Worm (Caenorhabditis elegans) whole organism, early embryonic: ENCODE results near the gene Y62H9A.13.

ENCODE experiments used
- B0310.2 ChIP-seq: sonication (generic microtip); optimal IDR thresholded peaks from 2 replicates; lab custom pipeline; 2016; ENCODE audit warnings: mild to moderate bottlenecking, missing genetic modification characterization, missing compliant biosample characterization
- F13C5.2 ChIP-seq: sonication (generic microtip); optimal IDR thresholded peaks from 2 replicates; lab custom pipeline; 2017; ENCODE audit warnings: mild to moderate bottlenecking, missing genetic modification characterization, inconsistent platforms, missing compliant biosample characterization
- aly-1 ChIP-seq: sonication (generic microtip); optimal IDR thresholded peaks from 2 replicates; lab custom pipeline; 2016; ENCODE audit warnings: missing genetic modification characterization, missing compliant biosample characterization
- ama-1 ChIP-seq: fragments of 150-350 bp; optimal IDR thresholded peaks from 2 replicates; lab custom pipeline; 2014
- ceh-13 ChIP-seq: fragments of 200-800 bp; sonication (Bioruptor generic); optimal IDR thresholded peaks from 2 replicates; lab custom pipeline; 2018; ENCODE audit warnings: mild to moderate bottlenecking, missing genetic modification characterization, missing compliant biosample characterization
- ceh-36 ChIP-seq: sonication (generic microtip); optimal IDR thresholded peaks from 2 replicates; lab custom pipeline; 2016; ENCODE audit warnings: missing genetic modification characterization, inconsistent platforms, missing compliant biosample characterization
- ets-7 ChIP-seq: sonication (generic microtip); optimal IDR thresholded peaks from 2 replicates; lab custom pipeline; 2016; ENCODE audit warnings: missing genotype, missing genetic modification characterization, missing compliant biosample characterization
- flt-1 ChIP-seq: fragments of 200-800 bp; sonication (Bioruptor generic); IDR thresholded peaks from 2 replicates; pipeline ENCODE4 v1.3.6; 2022; ENCODE audit warnings: missing genetic modification characterization, missing compliant biosample characterization
- hmbx-1 ChIP-seq: sonication (generic microtip); optimal IDR thresholded peaks from 2 replicates; lab custom pipeline; 2016; ENCODE audit warnings: mild to moderate bottlenecking, missing genetic modification characterization, missing compliant biosample characterization
- hmg-4 ChIP-seq: fragments of 200-800 bp; sonication (Bioruptor generic); optimal IDR thresholded peaks from 2 replicates; lab custom pipeline; 2018; ENCODE audit warnings: mild to moderate bottlenecking, missing genetic modification characterization, missing compliant biosample characterization
- hnd-1 ChIP-seq: sonication (generic microtip); optimal IDR thresholded peaks from 2 replicates; lab custom pipeline; 2016; ENCODE audit warnings: missing genetic modification characterization, missing compliant biosample characterization
- pes-1 ChIP-seq: fragments of 200-800 bp; sonication (Bioruptor generic); IDR thresholded peaks from 2 replicates; pipeline ENCODE4 v1.3.6; 2022; ENCODE audit warnings: missing genetic modification reagents, missing genetic modification characterization, missing compliant biosample characterization
- scrt-1 ChIP-seq: fragments of 200-800 bp; sonication (Bioruptor generic); IDR thresholded peaks from 2 replicates; pipeline ENCODE4 v1.3.6; 2022; ENCODE audit warnings: missing genetic modification characterization, missing compliant biosample characterization
- sea-1 ChIP-seq: fragments of 200-800 bp; sonication (Bioruptor generic); conservative IDR thresholded peaks from 2 replicates; pipeline ENCODE4 v1.3.6; 2022; ENCODE audit warnings: missing genetic modification characterization, missing compliant biosample characterization
- tbx-11 ChIP-seq: fragments of 200-800 bp; sonication (Bioruptor generic); IDR thresholded peaks from 2 replicates; pipeline ENCODE4 v1.3.6; 2022; ENCODE audit warnings: missing genetic modification characterization, missing compliant biosample characterization
- tbx-37 ChIP-seq: fragments of 200-800 bp; sonication (Bioruptor generic); conservative IDR thresholded peaks from 2 replicates; pipeline ENCODE4 v1.3.6; 2022; ENCODE audit warnings: missing genetic modification reagents, missing genetic modification characterization, missing compliant biosample characterization
- tra-4 ChIP-seq: sonication (generic microtip); optimal IDR thresholded peaks from 2 replicates; lab custom pipeline; 2017; ENCODE audit warnings: missing genetic modification characterization, missing compliant biosample characterization

The Y62H9A.13 gene

ce11 chrX:11916705-11917104 is at the start of gene Y62H9A.13:
TSS of gene Y62H9A.13 (plus strand) at chrX:11917005.
- no peak for TF ChIP-seq tbx-37
- TF ChIP-seq hmg-4 (GFP tag; lab: Kevin White, UChicago), result no peak
- TF ChIP-seq hnd-1, result no peak
- TF ChIP-seq hmbx-1, result no peak
- TF ChIP-seq aly-1 (tag; lab: Kevin White, UChicago), result no peak

DNA sequence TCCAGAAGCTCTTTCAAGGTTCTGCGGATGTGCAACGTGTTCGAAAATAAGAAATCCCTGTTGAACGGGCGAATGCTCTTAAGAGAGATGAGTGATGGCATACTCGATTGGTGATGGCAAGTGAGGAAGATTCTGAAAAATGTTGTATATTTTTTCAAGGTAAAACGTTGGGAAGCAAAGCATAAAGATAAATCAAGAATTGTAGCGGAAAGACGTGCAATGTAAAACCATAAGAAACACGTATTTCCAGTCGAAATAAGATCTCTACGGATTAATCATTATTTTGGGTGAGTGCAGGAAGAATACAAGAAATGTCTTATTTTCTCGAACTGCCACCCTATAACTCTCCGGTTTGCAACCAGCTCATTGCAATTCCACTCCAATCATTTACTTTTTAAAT is 47.5 kb upstream of the Y62H9A.13 start, which contains the start of gene dot-1.2:
Gene dot-1.2 (minus strand): TSS at position 101 of the 400 bp plus-strand sequence.
- TF ChIP-seq ets-7 (tag; lab: Kevin White, UChicago), result no peak
- no peak for TF ChIP-seq sea-1 (GFP tag; lab: Robert Waterston, UW)
- TF ChIP-seq tbx-37, result no peak
- no peak for TF ChIP-seq hmbx-1
- TF ChIP-seq tra-4 (tag; lab: Kevin White, UChicago), result no peak
- no peak for TF ChIP-seq ceh-13 (GFP tag; lab: Kevin White, UChicago)
- TF ChIP-seq aly-1 (tag; lab: Kevin White, UChicago), result no peak

ce11 chrX:11870393-11870792 is 46.4 kb upstream of the Y62H9A.13 start:
- TF ChIP-seq scrt-1, result no peak
- no peak for TF ChIP-seq sea-1 (GFP tag; lab: Robert Waterston, UW)
- TF ChIP-seq aly-1 (tag; lab: Kevin White, UChicago), result no peak
- no peak for TF ChIP-seq tbx-11
- peak; percentile 60 for TF ChIP-seq ets-7 (tag; lab: Kevin White, UChicago)
- no peak for TF ChIP-seq F13C5.2 (tag; lab: Kevin White, UChicago)
- TF ChIP-seq ama-1 (lab: Kevin White, UChicago), result no peak

DNA sequence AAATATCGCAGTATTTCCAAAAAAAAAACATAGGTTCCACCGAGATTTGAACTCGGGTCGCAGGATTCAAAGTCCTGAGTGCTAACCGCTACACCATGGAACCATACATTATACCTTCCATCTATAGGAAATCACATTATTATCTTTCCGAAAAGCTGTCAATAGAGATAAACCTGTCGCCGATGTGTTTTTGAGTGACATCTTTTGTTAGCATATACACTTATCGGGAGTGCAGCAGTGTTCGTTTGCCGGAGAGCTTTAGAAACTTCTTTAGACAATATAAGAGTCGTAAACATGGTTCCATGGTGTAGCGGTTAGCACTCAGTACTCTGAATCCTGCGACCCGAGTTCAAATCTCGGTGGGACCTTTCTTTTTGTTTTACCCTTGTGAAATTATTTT is 44.6 kb upstream of the Y62H9A.13 start:
- 0 out of 2 replicates have a peak, but pooled peaks have one; percentile 16 for TF ChIP-seq scrt-1
- TF ChIP-seq sea-1 (GFP tag; lab: Robert Waterston, UW), result no peak

DNA sequence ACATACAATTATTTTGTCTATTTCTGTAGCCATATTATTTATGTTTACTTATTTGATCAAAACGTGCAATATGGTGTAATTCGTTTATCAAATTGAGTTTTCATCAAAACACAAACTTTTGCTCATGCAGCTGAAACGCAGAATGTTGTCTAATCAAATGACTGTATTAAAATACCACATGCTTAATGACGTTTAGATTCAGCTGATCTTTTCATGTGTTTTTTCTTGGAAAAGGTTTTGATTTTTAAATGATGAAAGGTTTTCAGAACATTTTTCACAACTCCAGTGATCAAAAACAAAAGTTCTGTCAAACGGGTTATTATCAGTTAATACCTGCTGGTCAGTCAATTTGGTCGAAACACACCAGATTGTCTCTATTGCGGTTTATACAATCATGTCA is 41.5 kb upstream of the Y62H9A.13 start, which contains the start of gene Y62H9A.1:
Gene Y62H9A.1 (plus strand): TSS at position 282 of the 400 bp plus-strand sequence.
- TF ChIP-seq flt-1 (GFP tag; lab: Robert Waterston, UW), result no peak
- TF ChIP-seq B0310.2 (tag; lab: Kevin White, UChicago), result no peak
- no peak for TF ChIP-seq hmg-4 (GFP tag; lab: Kevin White, UChicago)
- no peak for TF ChIP-seq tbx-11
- TF ChIP-seq ceh-13 (GFP tag; lab: Kevin White, UChicago), result no peak
- no peak for TF ChIP-seq ama-1 (lab: Kevin White, UChicago)
- no peak for TF ChIP-seq hmbx-1
- no peak for TF ChIP-seq aly-1 (tag; lab: Kevin White, UChicago)
- TF ChIP-seq F13C5.2 (tag; lab: Kevin White, UChicago), result no peak
- TF ChIP-seq tbx-37, result no peak
- no peak for TF ChIP-seq hnd-1
- TF ChIP-seq ceh-36 (tag; lab: Kevin White, UChicago), result no peak
- no peak for TF ChIP-seq sea-1 (GFP tag; lab: Robert Waterston, UW)
- TF ChIP-seq scrt-1, result no peak
- no peak for TF ChIP-seq tra-4 (tag; lab: Kevin White, UChicago)
- TF ChIP-seq pes-1 (GFP tag; lab: Robert Waterston, UW), result no peak
- no peak for TF ChIP-seq ets-7 (tag; lab: Kevin White, UChicago)

DNA sequence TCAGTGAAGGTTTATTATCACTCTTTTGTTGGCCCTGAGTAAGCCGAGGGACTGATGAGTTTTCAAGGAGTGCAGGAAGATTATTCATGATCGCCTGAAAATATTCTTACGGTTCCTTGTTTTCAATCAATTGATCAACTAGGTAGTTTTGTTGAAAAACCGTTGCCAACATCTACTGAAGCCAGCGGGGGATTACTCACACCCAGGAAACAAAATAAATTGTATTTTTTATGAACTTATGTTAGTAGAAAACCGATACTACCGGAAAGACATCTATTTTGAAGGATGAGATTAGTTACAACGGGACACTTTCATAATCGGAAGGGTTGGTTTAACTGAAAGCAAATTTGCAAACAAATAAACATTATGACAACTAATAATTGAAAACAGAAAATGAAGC is 38.7 kb upstream of the Y62H9A.13 start, which contains the start of gene Y62H9A.2:
Gene Y62H9A.2 (minus strand): TSS at position 101 of the 400 bp plus-strand sequence.
- TF ChIP-seq scrt-1, result no peak
- no peak for TF ChIP-seq flt-1 (GFP tag; lab: Robert Waterston, UW)
- no peak for TF ChIP-seq ama-1 (lab: Kevin White, UChicago)
- TF ChIP-seq B0310.2 (tag; lab: Kevin White, UChicago), result no peak
- no peak for TF ChIP-seq pes-1 (GFP tag; lab: Robert Waterston, UW)

- TF ChIP-seq hmbx-1 (no peak), tra-4 (tag; lab: Kevin White, UChicago) (no peak), ets-7 (tag; lab: Kevin White, UChicago) (no peak), ama-1 (lab: Kevin White, UChicago) (no peak), scrt-1 (no peak), F13C5.2 (tag; lab: Kevin White, UChicago) (no peak), sea-1 (GFP tag; lab: Robert Waterston, UW) (no peak), hmg-4 (GFP tag; lab: Kevin White, UChicago) (no peak), ceh-13 (GFP tag; lab: Kevin White, UChicago) (no peak), hnd-1 (no peak), pes-1 (GFP tag; lab: Robert Waterston, UW) (no peak), B0310.2 (tag; lab: Kevin White, UChicago) (no peak), ceh-36 (tag; lab: Kevin White, UChicago) (no peak)
Observed at ce11 chrX:11879871-11880270, 36.9 kb upstream of the Y62H9A.13 start, which contains the start of the genes Y62H9A.3 and Y62H9A.4. TSS of gene Y62H9A.3 (minus strand) at chrX:11879971. TSS of gene Y62H9A.4 (plus strand) at chrX:11880126.

ce11 chrX:11882800-11883199 is 34.0 kb upstream of the Y62H9A.13 start, which contains the start of the genes Y62H9A.5 and ule-5:
TSS of gene Y62H9A.5 (minus strand) at chrX:11882900.
TSS of gene ule-5 (plus strand) at chrX:11883127.
- TF ChIP-seq ets-7 (tag; lab: Kevin White, UChicago), result no peak
- TF ChIP-seq hnd-1, result no peak

ce11 chrX:11885577-11885976 is 31.2 kb upstream of the Y62H9A.13 start, which contains the start of gene Y62H9A.7:
TSS of gene Y62H9A.7 (minus strand) at chrX:11885677.
- TF ChIP-seq hnd-1, result no peak
- no peak for TF ChIP-seq tra-4 (tag; lab: Kevin White, UChicago)
